Worm (Caenorhabditis elegans): ENCODE measurements around the gene scl-11.

Gene scl-11

DNA sequence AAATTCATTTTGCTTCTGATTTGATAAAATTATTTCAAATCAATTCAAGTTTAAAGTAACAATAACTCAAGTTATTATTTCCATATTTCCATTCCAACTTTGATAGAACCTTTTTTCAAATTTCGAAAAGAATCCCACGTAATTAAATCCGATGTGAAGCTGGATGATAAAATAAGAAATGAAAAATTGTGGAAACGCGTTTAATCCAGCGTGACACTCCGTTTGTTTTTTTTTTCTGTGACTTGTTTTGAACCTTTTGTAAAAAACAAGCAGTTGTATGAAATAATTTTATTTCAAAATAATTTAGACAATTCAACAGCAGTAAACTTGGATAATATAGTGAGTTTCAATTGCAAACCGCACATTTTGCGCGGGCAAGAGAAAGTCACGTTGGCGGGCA, 1.4 kb downstream of the scl-11 start, which contains the start of gene F49E11.7:
TSS of gene F49E11.7 (plus strand) at position 301 of the 400 bp plus-strand sequence.
- TF ChIP-seq dao-5 (tag; optimal IDR thresholded peaks at IDR 0.05) (no peak), W03F9.2 (tag; optimal IDR thresholded peaks at IDR 0.05) (no peak), him-1 (tag; optimal IDR thresholded peaks at IDR 0.05) (no peak)

DNA sequence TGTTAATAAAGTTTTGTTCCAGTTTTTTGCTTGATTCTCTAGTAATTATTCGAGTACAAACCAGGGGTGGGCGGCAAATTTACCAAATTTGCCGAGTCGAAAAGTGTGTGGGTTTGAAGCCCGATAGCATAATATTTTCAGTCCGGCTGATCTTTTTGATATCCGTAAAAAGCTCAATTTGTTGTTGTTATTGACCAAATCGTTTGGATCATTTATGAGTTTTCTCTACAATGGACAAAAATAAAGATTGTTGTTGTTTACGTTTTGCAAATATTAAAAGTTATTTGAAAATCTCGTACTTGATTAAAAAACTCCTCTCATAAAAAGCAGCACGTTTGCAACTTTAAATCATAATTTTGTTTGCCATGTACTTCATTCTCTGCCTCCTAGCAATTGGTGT, 4.9 kb downstream of the scl-11 start, which contains the start of gene scl-1:
TSS of gene scl-1 (plus strand) at position 301 of the 400 bp plus-strand sequence.
- TF ChIP-seq dao-5 (tag; optimal IDR thresholded peaks at IDR 0.05) (no peak), him-1 (tag; optimal IDR thresholded peaks at IDR 0.05) (no peak), W03F9.2 (tag; optimal IDR thresholded peaks at IDR 0.05) (no peak)

- TF ChIP-seq him-1 (tag; optimal IDR thresholded peaks at IDR 0.05) = no peak
- TF ChIP-seq dao-5 (tag; optimal IDR thresholded peaks at IDR 0.05) = no peak
- TF ChIP-seq W03F9.2 (tag; optimal IDR thresholded peaks at IDR 0.05) = no peak
Observed at ce11 chrIV:13057418-13057817, 6.2 kb downstream of the scl-11 start, which contains the start of gene scl-2. Gene scl-2, plus strand, starts transcription at chrIV:13057710.

- no peak for TF ChIP-seq him-1 (tag; optimal IDR thresholded peaks at IDR 0.05)
- no peak for TF ChIP-seq dao-5 (tag; optimal IDR thresholded peaks at IDR 0.05)
- TF ChIP-seq W03F9.2 (tag; optimal IDR thresholded peaks at IDR 0.05) = no peak
Observed at ce11 chrIV:13059284-13059683, 8.1 kb downstream of the scl-11 start, which contains the start of gene scl-3. Gene scl-3, plus strand, starts transcription at chrIV:13059584.

- TF ChIP-seq W03F9.2 (tag; optimal IDR thresholded peaks at IDR 0.05) (no peak), him-1 (tag; optimal IDR thresholded peaks at IDR 0.05) (no peak), dao-5 (tag; optimal IDR thresholded peaks at IDR 0.05) (no peak)
Observed at ce11 chrIV:13063714-13064113, 12.5 kb downstream of the scl-11 start, which contains the start of gene scl-5. Gene scl-5, plus strand, starts transcription at chrIV:13064014.

DNA sequence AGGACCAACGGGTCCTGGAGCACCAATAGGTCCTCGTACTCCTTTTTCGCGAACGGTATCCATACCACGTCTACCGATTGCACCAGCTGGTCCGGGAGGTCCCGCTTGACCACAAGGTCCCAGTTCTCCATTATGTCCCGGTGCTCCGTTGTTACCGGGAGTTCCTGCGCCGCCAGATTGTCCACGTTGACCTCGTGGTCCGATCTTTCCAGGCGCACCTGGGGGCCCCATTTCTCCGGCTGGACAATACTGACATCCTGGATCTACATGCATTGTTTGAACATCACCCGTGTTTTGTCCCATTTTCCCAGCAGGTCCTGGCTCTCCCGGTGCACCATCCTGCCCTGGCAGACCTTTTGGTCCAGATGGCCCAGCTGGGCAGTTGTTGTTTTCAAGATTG, 14.9 kb downstream of the scl-11 start:
- TF ChIP-seq him-1 (tag; optimal IDR thresholded peaks at IDR 0.05) (no peak), W03F9.2 (tag; optimal IDR thresholded peaks at IDR 0.05) (no peak), dao-5 (tag; optimal IDR thresholded peaks at IDR 0.05) (no peak)

DNA sequence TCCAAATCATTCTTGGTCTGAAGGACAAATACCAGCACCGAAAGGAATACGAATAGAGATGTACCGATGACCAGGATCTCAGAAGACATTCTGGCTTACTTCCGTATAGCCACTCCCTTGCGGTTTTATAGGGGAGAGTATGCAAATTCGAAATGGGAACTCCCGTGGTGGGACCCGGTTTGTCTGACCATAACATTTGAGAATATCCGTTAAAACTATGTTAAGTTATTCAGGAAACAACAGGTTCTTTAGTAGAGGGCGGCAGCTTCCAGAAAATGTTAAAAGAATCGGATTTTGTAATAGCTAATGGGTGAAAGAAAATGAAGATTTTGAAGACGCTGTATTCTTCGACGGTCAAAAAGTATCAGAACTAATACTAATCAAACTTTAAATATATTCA, 16.0 kb downstream of the scl-11 start, which contains the start of gene col-131:
TSS of gene col-131 (minus strand) at position 101 of the 400 bp plus-strand sequence.
- TF ChIP-seq him-1 (tag; optimal IDR thresholded peaks at IDR 0.05) = no peak
- TF ChIP-seq W03F9.2 (tag; optimal IDR thresholded peaks at IDR 0.05) = no peak
- no peak for TF ChIP-seq dao-5 (tag; optimal IDR thresholded peaks at IDR 0.05)

DNA sequence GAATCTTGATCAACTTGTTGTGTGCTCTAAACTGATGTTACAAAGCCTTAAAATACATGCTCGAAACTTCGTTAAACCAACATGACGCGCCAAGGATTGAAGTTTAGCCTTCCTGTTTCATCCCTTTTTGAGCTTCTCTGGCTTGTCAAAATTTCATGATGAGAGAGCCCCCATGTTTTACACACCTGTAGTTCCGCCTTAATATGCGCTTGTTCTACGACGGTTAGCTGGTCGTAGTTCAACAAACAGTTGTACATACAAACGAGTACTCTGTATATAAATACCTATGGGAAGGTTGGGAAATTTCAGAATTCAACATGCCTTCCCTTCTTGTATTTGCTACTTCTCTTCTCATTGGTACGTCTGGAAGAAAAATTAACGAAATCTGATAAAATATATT, 17.3 kb downstream of the scl-11 start, which contains the start of gene scl-6:
TSS of gene scl-6 (plus strand) at position 301 of the 400 bp plus-strand sequence.
- TF ChIP-seq W03F9.2 (tag; optimal IDR thresholded peaks at IDR 0.05) (no peak), dao-5 (tag; optimal IDR thresholded peaks at IDR 0.05) (no peak), him-1 (tag; optimal IDR thresholded peaks at IDR 0.05) (no peak)

DNA sequence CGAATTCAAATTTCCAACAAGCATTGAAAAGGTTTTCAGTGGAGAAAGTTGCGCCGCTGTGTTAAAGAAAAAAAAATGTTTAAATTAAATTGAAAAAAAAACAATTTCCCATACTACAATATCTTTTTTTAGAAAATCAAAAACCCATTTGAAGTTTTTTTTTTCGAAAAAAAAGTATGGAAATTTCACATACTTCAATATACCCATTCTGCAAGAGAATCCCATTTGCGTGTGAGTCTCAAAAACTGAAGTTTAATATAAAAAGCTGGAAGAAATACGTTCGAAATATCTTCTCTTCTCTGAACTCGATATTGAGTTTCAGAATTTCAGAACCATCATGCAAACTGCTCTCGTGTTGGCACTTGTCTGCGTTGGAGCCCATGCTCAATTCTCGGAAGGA, 19.0 kb downstream of the scl-11 start, which contains the start of gene scl-7:
TSS of gene scl-7 (plus strand) at position 301 of the 400 bp plus-strand sequence.
- no peak for TF ChIP-seq dao-5 (tag; optimal IDR thresholded peaks at IDR 0.05)
- TF ChIP-seq him-1 (tag; optimal IDR thresholded peaks at IDR 0.05) = no peak
- TF ChIP-seq W03F9.2 (tag; optimal IDR thresholded peaks at IDR 0.05) = no peak

DNA sequence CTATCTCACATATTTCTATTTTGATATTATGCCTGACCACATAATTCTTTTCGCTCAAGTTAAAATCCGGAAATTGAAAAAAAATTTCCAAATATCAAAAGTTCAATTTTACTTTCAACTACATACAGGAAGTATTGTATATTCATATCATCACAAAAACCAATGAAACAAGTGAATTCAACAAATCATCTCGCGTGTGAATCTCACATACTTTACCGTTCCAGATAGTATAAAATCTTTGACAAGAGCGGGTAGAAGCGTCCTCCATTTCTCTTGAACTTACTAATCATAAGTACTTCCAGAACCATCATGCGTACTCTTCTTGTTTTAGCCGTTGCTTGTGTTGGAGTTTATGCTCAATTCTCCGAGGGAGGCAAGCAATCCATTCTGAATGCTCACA, 20.3 kb downstream of the scl-11 start, which contains the start of gene scl-8:
TSS of gene scl-8 (plus strand) at position 301 of the 400 bp plus-strand sequence.
- TF ChIP-seq dao-5 (tag; optimal IDR thresholded peaks at IDR 0.05) = no peak

DNA sequence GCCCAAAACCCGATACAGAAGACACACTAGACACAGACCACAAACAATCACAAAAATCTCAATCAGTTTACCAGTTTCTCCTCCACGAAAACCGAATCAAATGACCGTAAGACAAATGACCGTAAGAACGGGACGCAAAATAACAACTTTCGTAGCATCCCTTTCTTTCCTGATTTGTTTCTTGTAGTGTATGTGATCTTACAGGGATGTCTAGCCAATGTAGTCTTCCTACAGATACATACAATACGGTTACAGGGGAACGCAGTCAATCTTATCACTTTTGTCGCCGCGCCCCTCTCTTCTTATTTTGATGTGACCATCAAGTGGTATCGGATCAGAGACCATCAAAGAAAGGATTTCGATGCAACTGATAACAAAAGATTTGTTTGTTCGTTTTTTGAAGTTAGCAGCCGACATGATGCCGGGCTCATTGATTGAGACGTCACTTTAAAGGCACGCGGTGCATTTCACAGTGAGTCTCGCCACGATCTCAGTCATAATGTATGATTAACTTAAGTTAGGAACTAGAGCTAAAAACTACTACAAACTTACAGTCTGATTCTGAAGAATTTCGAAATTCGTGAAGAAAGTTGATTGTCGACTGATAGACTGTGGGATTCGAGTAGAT, 24.6 kb downstream of the scl-11 start:
- TF ChIP-seq W03F9.2 (tag; optimal IDR thresholded peaks at IDR 0.05) (no peak), dao-5 (tag; optimal IDR thresholded peaks at IDR 0.05) (no peak), him-1 (tag; optimal IDR thresholded peaks at IDR 0.05) (no peak)

DNA sequence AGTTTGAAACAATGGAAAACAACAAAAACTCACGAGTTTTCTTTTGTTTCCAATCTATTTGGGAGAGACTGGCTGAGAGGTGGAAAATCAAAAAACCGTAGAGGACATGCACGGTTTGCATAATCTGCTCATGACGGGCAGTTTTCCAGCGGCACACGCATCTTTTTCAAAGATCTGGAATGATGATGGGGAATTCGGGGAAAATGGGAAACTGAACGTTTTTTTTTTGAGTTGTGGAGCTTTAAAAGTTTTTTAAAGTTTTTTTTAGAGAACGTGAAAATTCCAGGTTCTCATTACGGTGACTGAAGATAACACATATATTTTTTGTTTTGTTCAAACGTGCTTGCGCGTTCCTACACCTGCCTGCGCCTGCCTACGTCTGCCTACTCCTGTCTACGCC, 25.4 kb downstream of the scl-11 start, which contains the start of gene C39E9.7:
TSS of gene C39E9.7 (minus strand) at position 101 of the 400 bp plus-strand sequence.
- TF ChIP-seq dao-5 (tag; optimal IDR thresholded peaks at IDR 0.05) = no peak
- no peak for TF ChIP-seq W03F9.2 (tag; optimal IDR thresholded peaks at IDR 0.05)
- TF ChIP-seq him-1 (tag; optimal IDR thresholded peaks at IDR 0.05) = no peak

DNA sequence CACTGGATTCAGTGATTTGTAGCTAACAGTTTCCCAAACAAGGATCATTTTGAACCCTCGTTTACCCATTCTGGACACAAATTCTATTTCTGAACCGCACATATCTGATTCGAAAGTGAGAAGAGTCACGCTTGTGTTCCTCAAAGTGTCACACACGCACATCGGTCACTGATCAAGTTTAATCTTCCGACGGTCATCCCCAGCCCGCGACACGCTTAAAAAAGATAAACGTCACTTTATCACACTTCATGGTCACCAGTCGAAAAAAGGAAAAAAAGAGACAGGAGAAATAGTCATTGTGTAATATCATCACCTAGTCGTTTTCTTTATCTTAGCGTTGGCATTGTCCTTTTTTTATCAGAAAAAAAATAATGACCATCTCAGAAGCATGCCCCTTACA, 26.5 kb downstream of the scl-11 start:
- no peak for TF ChIP-seq W03F9.2 (tag; optimal IDR thresholded peaks at IDR 0.05)
- TF ChIP-seq him-1 (tag; optimal IDR thresholded peaks at IDR 0.05) = no peak
- no peak for TF ChIP-seq dao-5 (tag; optimal IDR thresholded peaks at IDR 0.05)

ce11 chrIV:13078342-13078741, 27.2 kb downstream of the scl-11 start:
- TF ChIP-seq him-1 (tag; optimal IDR thresholded peaks at IDR 0.05) (no peak), W03F9.2 (tag; optimal IDR thresholded peaks at IDR 0.05) (no peak), dao-5 (tag; optimal IDR thresholded peaks at IDR 0.05) (no peak)

All from whole organism, L4/young adult.